Worm (Caenorhabditis elegans) whole organism, L4 larva: ENCODE results near the gene ajm-1.

Experiments
- D1046.2 ChIP-seq: fragments of 200-800 bp; sonication (Bioruptor generic); IDR thresholded peaks from 2 replicates; pipeline ENCODE4 v1.3.6; 2022; ENCODE audit warnings: missing genetic modification characterization, missing compliant biosample characterization
- T20F7.1 ChIP-seq: fragments of 200-800 bp; sonication (Bioruptor generic); optimal IDR thresholded peaks from 2 replicates; lab custom pipeline; 2018; ENCODE audit warnings: mild to moderate bottlenecking, missing genetic modification characterization, missing compliant biosample characterization
- Y105C5A.15 ChIP-seq: fragments of 200-800 bp; sonication (Bioruptor generic); IDR thresholded peaks from 2 replicates; pipeline ENCODE4 v1.3.6; 2022; ENCODE audit warnings: missing genetic modification characterization, missing compliant biosample characterization
- Y48G9A.11 ChIP-seq: fragments of 200-800 bp; sonication (Bioruptor generic); IDR thresholded peaks from 2 replicates; pipeline ENCODE4 v1.3.6; 2022; ENCODE audit warnings: missing genetic modification reagents, missing genetic modification characterization, missing compliant biosample characterization
- ceh-28 ChIP-seq: fragments of 150-350 bp; optimal IDR thresholded peaks from 2 replicates; lab custom pipeline; 2014; ENCODE audit warnings: missing biosample characterization, missing genetic modification reagents, missing genetic modification characterization
- daf-16 ChIP-seq, 3 experiments: sonication (generic microtip); optimal IDR thresholded peaks; 2 replicates each; lab custom pipeline; 2016 to 2017; ENCODE audit warnings: missing genetic modification characterization in 3 of 3, missing genetic modification reagents in 3 of 3, mild to moderate bottlenecking in 2 of 3, missing compliant biosample characterization in 2 of 3, missing biosample characterization in 1 of 3, moderate library complexity in 1 of 3
- daf-8 ChIP-seq: fragments of 200-800 bp; sonication (Bioruptor generic); IDR thresholded peaks from 2 replicates; pipeline ENCODE4 v1.3.6; 2022; ENCODE audit warnings: missing genetic modification characterization, missing compliant biosample characterization
- dmd-6 ChIP-seq: fragments of 200-800 bp; sonication (Bioruptor generic); IDR thresholded peaks from 2 replicates; pipeline ENCODE4 v1.3.6; 2022; ENCODE audit warnings: missing genetic modification reagents, missing genetic modification characterization, missing compliant biosample characterization
- dpl-1 ChIP-seq: fragments of 150-350 bp; optimal IDR thresholded peaks from 2 replicates; lab custom pipeline; 2014; ENCODE audit warnings: missing biosample characterization, missing genetic modification reagents, missing genetic modification characterization
- dve-1 ChIP-seq: sonication (generic microtip); optimal IDR thresholded peaks from 2 replicates; lab custom pipeline; 2017; ENCODE audit warnings: antibody characterized with exemption, mild to moderate bottlenecking, missing genetic modification characterization, missing compliant biosample characterization; ENCODE audit not compliant: insufficient read depth
- fkh-10 ChIP-seq: fragments of 150-350 bp; optimal IDR thresholded peaks from 2 replicates; lab custom pipeline; 2014; ENCODE audit warnings: missing biosample characterization, missing genetic modification reagents, missing genetic modification characterization
- gei-8 ChIP-seq: fragments of 200-800 bp; sonication (Bioruptor generic); optimal IDR thresholded peaks from 2 replicates; lab custom pipeline; 2018; ENCODE audit warnings: mild to moderate bottlenecking, missing genetic modification characterization, missing compliant biosample characterization
- hif-1 ChIP-seq, 2 experiments: sonication (generic microtip); optimal IDR thresholded peaks; 2 replicates each; lab custom pipeline; 2016 to 2017; ENCODE audit warnings: missing compliant biosample characterization in 2 of 2, missing genetic modification characterization in 2 of 2, missing genetic modification reagents in 2 of 2, missing genotype in 2 of 2, mild to moderate bottlenecking in 1 of 2
- hlh-11 ChIP-seq: fragments of 200-800 bp; sonication (Bioruptor generic); optimal IDR thresholded peaks from 2 replicates; lab custom pipeline; 2018; ENCODE audit warnings: mild to moderate bottlenecking, missing genetic modification characterization, missing compliant biosample characterization
- hlh-30 ChIP-seq: sonication (generic microtip); optimal IDR thresholded peaks from 2 replicates; lab custom pipeline; 2017; ENCODE audit warnings: antibody characterized with exemption, mild to moderate bottlenecking, missing genetic modification characterization, missing compliant biosample characterization; ENCODE audit not compliant: insufficient read depth
- hmg-1.1 ChIP-seq: fragments of 200-800 bp; sonication (Bioruptor generic); IDR thresholded peaks from 2 replicates; pipeline ENCODE4 v1.3.6; 2022; ENCODE audit warnings: missing genetic modification reagents, missing genetic modification characterization, missing compliant biosample characterization
- lim-7 ChIP-seq: fragments of 200-800 bp; sonication (Bioruptor generic); IDR thresholded peaks from 2 replicates; pipeline ENCODE4 v1.3.6; 2022; ENCODE audit warnings: missing genetic modification characterization, missing compliant biosample characterization
- lin-13 ChIP-seq: fragments of 150-350 bp; optimal IDR thresholded peaks from 2 replicates; lab custom pipeline; 2014; ENCODE audit warnings: missing biosample characterization, missing genetic modification reagents, missing genetic modification characterization
- madf-9 ChIP-seq: fragments of 200-800 bp; sonication (Bioruptor generic); conservative IDR thresholded peaks from 2 replicates; pipeline ENCODE4 v1.3.6; 2022; ENCODE audit warnings: missing genetic modification reagents, missing genetic modification characterization, missing compliant biosample characterization
- mdl-1 ChIP-seq, 2 experiments: fragments of 150-350 bp in 1 of 2; sonication (generic microtip) in 1 of 2; optimal IDR thresholded peaks; 2 replicates each; lab custom pipeline; 2014 to 2017; ENCODE audit warnings: missing biosample characterization in 2 of 2, missing genetic modification characterization in 2 of 2
- mep-1 ChIP-seq: fragments of 150-350 bp; sonication (generic microtip); optimal IDR thresholded peaks from 3 replicates; lab custom pipeline; 2014; ENCODE audit warnings: missing biosample characterization, missing genetic modification characterization
- mes-2 ChIP-seq: sonication (generic microtip); optimal IDR thresholded peaks from 2 replicates; lab custom pipeline; 2016; ENCODE audit warnings: missing genotype, mild to moderate bottlenecking, missing genetic modification characterization, missing compliant biosample characterization; ENCODE audit not compliant: poor library complexity, severe bottlenecking
- mxl-3 ChIP-seq: fragments of 200-800 bp; sonication (Bioruptor generic); optimal IDR thresholded peaks from 2 replicates; lab custom pipeline; 2018; ENCODE audit warnings: mild to moderate bottlenecking, missing genetic modification characterization, missing compliant biosample characterization
- nhr-237 ChIP-seq: sonication (generic microtip); optimal IDR thresholded peaks from 2 replicates; lab custom pipeline; 2017; ENCODE audit warnings: missing biosample characterization, missing genetic modification characterization
- nhr-28 ChIP-seq: fragments of 150-350 bp; optimal IDR thresholded peaks from 2 replicates; lab custom pipeline; 2014; ENCODE audit warnings: missing biosample characterization, missing genetic modification characterization
- nhr-6 ChIP-seq: fragments of 150-350 bp; optimal IDR thresholded peaks from 2 replicates; lab custom pipeline; 2014; ENCODE audit warnings: missing biosample characterization, missing genetic modification characterization
- nhr-77 ChIP-seq: fragments of 150-350 bp; optimal IDR thresholded peaks from 2 replicates; lab custom pipeline; 2014; ENCODE audit warnings: missing biosample characterization, missing genetic modification characterization
- pha-4 ChIP-seq, 2 experiments: fragments of 150-350 bp in 1 of 2; fragments of 200-800 bp in 1 of 2; sonication (Bioruptor generic) in 1 of 2; IDR thresholded peaks in 1 of 2; optimal IDR thresholded peaks in 1 of 2; 2 replicates each; pipeline versions ENCODE4 v1.3.6 to Lab custom; 2014 to 2022; ENCODE audit warnings: missing genetic modification characterization in 2 of 2, missing genetic modification reagents in 2 of 2, missing biosample characterization in 1 of 2, missing compliant biosample characterization in 1 of 2
- rbr-2 ChIP-seq: sonication (generic microtip); optimal IDR thresholded peaks from 2 replicates; lab custom pipeline; 2016; ENCODE audit warnings: missing genotype, missing genetic modification characterization, missing compliant biosample characterization
- unc-39 ChIP-seq: sonication (generic microtip); optimal IDR thresholded peaks from 2 replicates; lab custom pipeline; 2017; ENCODE audit warnings: missing biosample characterization, missing genetic modification characterization
- unc-62 ChIP-seq, 3 experiments: fragments of 150-350 bp in 1 of 3; sonication (generic microtip); optimal IDR thresholded peaks in 2 of 3; peaks in 1 of 3; 1 replicate in 1 of 3; 2 replicates in 2 of 3; lab custom pipeline; 2014 to 2017; ENCODE audit warnings: missing biosample characterization in 3 of 3, missing genetic modification characterization in 3 of 3, missing genetic modification reagents in 3 of 3, missing genotype in 1 of 3
- zip-11 ChIP-seq: fragments of 200-800 bp; sonication (Bioruptor generic); IDR thresholded peaks from 2 replicates; pipeline ENCODE4 v1.3.6; 2022; ENCODE audit warnings: missing genetic modification characterization, missing compliant biosample characterization

The ajm-1 gene

DNA sequence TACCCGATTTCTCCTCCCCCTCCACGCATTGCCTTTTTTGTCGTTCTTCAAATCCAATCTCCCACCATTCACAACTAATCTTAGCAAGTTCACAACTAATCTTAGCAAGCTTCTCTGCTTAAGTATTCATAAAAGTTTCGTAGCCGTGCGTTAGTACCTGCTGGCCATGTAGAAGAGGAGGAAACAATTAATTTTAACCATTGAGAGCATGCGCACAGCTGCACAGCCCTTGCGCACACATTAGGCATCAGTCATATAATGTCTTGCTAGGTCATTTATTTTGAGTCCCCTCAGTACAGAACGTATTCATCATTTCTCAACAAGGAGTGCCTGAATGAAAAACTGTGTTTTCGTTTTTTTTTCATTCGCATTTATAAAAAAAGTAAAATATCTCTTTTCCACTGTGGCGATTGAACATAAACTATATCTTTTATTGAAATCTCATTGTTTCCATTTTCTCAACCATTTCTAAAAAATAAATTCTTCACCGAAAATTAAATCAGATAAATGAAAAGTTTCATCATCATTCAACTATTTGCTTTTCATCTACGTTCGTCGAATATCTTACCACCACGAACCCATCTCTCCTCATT, 15.4 kb upstream of the ajm-1 start:
- peak in 1 of 2 experiments; percentile 95 for TF ChIP-seq unc-62 (GFP tag; optimal IDR thresholded peaks at IDR 0.05 in 1 of 2; lab: Kevin White, UChicago)
- no peak for TF ChIP-seq unc-62 (tag; optimal IDR thresholded peaks at IDR 0.05; lab: Kevin White, UChicago)
- TF ChIP-seq T20F7.1: no peak
- TF ChIP-seq, all 104 proteins: peak for 1

DNA sequence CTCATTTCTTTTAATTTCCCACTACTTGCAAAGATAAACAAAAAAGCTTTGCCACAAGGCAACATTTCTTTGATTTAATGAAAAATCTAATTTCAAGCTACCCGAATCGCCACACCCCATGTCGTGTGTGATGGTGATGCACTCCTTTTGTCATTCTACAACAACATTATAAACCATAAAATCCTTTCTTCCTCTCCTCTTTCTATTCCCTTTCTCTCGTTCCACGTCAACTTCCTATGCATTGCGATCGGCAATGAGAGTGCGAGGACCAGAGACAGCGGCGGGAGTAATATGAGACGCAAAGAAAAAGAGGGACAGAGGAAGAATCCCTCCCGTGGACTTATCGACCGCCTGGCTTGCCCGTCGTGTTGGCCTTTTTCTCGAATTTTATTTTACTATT, 14.7 kb upstream of the ajm-1 start:
- TF ChIP-seq hlh-30: peak; percentile 42
- no peak for TF ChIP-seq zip-11 (GFP tag; lab: Robert Waterston, UW)
- no peak for TF ChIP-seq T20F7.1
- TF ChIP-seq hmg-1.1 (GFP tag; lab: Robert Waterston, UW): peak; percentile 67
- no peak for TF ChIP-seq ceh-28 (tag; lab: Kevin White, UChicago)
- no peak for TF ChIP-seq unc-39 (tag; lab: Kevin White, UChicago)
- peak; percentile 28; the same call in 1 of the 2 replicates for TF ChIP-seq dmd-6
- TF ChIP-seq lim-7 (GFP tag; lab: Robert Waterston, UW): no peak
- TF ChIP-seq hlh-11 (tag; lab: Kevin White, UChicago): peak; percentile 56
- TF ChIP-seq dve-1 (tag; lab: Kevin White, UChicago): peak; percentile 54
- TF ChIP-seq mxl-3 (GFP tag; lab: Kevin White, UChicago): peak; percentile 37
- peak in 1 of 2 experiments; percentile 63 for TF ChIP-seq mdl-1 (tag; optimal IDR thresholded peaks at IDR 0.05; lab: Kevin White, UChicago)
- TF ChIP-seq lin-13 (GFP tag; lab: Kevin White, UChicago): peak; percentile 39
- TF ChIP-seq pha-4 (GFP tag; IDR thresholded peaks at IDR 0.05; lab: Robert Waterston, UW): no peak
- peak; percentile 70 for TF ChIP-seq pha-4 (tag; optimal IDR thresholded peaks at IDR 0.05; lab: Kevin White, UChicago)
- peak; percentile 22 for TF ChIP-seq rbr-2 (tag; lab: Kevin White, UChicago)
- peak in 1 of 2 experiments; percentile 89 for TF ChIP-seq unc-62 (GFP tag; optimal IDR thresholded peaks at IDR 0.05 in 1 of 2; lab: Kevin White, UChicago)
- no peak for TF ChIP-seq unc-62 (tag; optimal IDR thresholded peaks at IDR 0.05; lab: Kevin White, UChicago)
- no peak for TF ChIP-seq D1046.2 (GFP tag; lab: Robert Waterston, UW)
- peak; percentile 70 for TF ChIP-seq mes-2 (tag; lab: Kevin White, UChicago)
- TF ChIP-seq fkh-10 (GFP tag; lab: Kevin White, UChicago): peak; percentile 22
- TF ChIP-seq mep-1 (tag; lab: Kevin White, UChicago): peak; percentile 82
- no peak for TF ChIP-seq daf-8 (GFP tag; lab: Robert Waterston, UW)
- TF ChIP-seq nhr-6: peak; percentile 47
- peak; percentile 61 for TF ChIP-seq nhr-28 (tag; lab: Kevin White, UChicago)

DNA sequence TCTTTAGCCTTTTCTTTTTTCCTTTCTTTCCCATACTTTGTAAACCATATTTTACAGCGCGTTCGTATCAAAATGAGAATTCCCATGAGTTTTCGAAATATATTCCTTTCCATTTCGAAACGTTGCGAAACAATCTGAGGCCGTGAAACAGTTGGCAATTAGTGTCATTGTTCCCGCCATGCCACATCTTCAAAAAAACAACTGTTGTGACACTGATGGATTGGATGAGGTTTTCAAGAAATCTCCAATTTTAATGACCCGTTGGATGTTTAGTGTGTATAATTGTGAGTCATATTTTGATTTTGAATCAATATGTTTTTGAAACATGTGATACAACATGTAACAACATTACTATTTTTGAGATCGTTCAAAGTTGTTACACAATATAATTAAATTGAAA, 13.7 kb upstream of the ajm-1 start:
- TF ChIP-seq nhr-77 (tag; lab: Kevin White, UChicago) (no peak), Y48G9A.11 (GFP tag; lab: Robert Waterston, UW) (no peak), gei-8 (GFP tag; lab: Kevin White, UChicago) (no peak), unc-62 (GFP tag; optimal IDR thresholded peaks at IDR 0.05 in 1 of 2; lab: Kevin White, UChicago) (peak in 1 of 2 experiments; percentile 91), unc-62 (tag; optimal IDR thresholded peaks at IDR 0.05; lab: Kevin White, UChicago) (no peak), daf-16 (GFP tag; optimal IDR thresholded peaks at IDR 0.05; lab: Kevin White, UChicago) (peak in 1 of 2 experiments; percentile 0), daf-16 (tag; optimal IDR thresholded peaks at IDR 0.05; lab: Kevin White, UChicago) (no peak), hif-1 (tag; optimal IDR thresholded peaks at IDR 0.05; lab: Kevin White, UChicago) (no peak), hlh-11 (tag; lab: Kevin White, UChicago) (peak; percentile 0), nhr-237 (tag; lab: Kevin White, UChicago) (no peak)

DNA sequence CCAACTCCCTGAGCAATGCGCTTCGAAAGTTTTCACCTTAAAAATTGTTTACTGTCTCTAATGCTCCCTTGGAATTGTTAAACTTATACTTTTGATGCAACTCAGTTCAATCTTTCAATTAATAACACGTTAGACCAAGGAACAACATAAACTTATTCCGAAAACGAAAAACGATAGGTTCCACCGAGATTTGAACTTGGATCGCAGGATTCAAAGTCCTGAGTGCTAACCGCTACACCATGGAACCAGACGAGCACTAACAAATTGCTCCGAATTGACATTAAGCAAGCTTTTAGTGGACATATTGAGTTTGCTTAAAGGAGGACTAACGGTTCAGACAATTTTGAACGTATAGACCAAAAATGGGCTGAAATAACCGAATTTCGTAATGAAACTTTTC, 8.2 kb upstream of the ajm-1 start:
- 0 out of 2 replicates have a peak, but pooled peaks have one; percentile 59 for TF ChIP-seq Y105C5A.15 (GFP tag; lab: Robert Waterston, UW)
- no peak for TF ChIP-seq mdl-1 (tag; optimal IDR thresholded peaks at IDR 0.05; lab: Kevin White, UChicago)
- no peak for TF ChIP-seq daf-16 (GFP tag; optimal IDR thresholded peaks at IDR 0.05; lab: Kevin White, UChicago)
- TF ChIP-seq daf-16 (tag; optimal IDR thresholded peaks at IDR 0.05; lab: Kevin White, UChicago): peak; percentile 30
- peak; percentile 0 for TF ChIP-seq mes-2 (tag; lab: Kevin White, UChicago)
- TF ChIP-seq dpl-1 (GFP tag; lab: Kevin White, UChicago): no peak
- 0 out of 2 replicates have a peak, but pooled peaks have one; percentile 11 for TF ChIP-seq madf-9
